Fruit fly (Drosophila melanogaster): ENCODE data around the gene CG33169.

DNA sequence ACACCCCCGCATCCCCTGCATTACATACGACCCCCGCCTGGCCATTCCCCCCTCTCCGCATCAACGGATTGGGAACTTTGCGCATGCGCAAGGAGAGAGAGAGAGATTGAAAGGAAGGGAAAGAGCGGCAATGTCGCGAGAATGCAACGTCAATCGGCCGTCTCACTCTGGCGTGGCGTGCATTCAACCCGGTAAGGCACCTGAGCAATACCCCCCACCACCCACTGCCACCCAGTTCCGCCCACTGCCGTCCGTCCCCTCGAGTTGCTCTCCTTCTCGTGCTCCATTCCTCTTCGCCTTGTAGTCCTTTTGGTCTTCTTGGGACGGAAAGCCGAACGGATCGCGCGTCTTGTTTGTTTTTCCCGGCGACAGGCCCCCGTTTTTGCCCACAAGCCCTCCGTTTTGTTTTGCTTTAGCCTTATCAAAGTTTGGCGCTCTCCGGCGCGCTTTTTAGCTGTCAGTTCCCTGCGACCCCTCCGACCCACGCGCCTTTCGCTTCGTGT is 23.9 kb upstream of the CG33169 start:
- TF ChIP-seq h (optimal IDR thresholded peaks at IDR 0.05) (no peak), psq (optimal IDR thresholded peaks at IDR 0.05) (no peak), insv (optimal IDR thresholded peaks at IDR 0.05) (no peak), ttk (optimal IDR thresholded peaks at IDR 0.05) (no peak), Sin3A (optimal IDR thresholded peaks at IDR 0.05) (no peak)
